Fruit fly (Drosophila melanogaster) whole organism, embryonic: ENCODE data around the gene dsd.

Experiments
- Aef1 ChIP-seq: fragments of 200-800 bp; sonication (Bioruptor generic); IDR thresholded peaks from 3 replicates; pipeline ENCODE4 v1.3.6; 2022; ENCODE audit warnings: missing biosample characterization, missing genetic modification characterization
- Atf6 ChIP-seq: fragments of 200-800 bp; sonication (Bioruptor generic); IDR thresholded peaks from 2 replicates; pipeline ENCODE4 v1.3.6; 2022; ENCODE audit warnings: missing biosample characterization, missing genetic modification characterization
- Awh ChIP-seq: fragments of 200-800 bp; sonication (Bioruptor generic); IDR thresholded peaks from 2 replicates; pipeline ENCODE4, ENCODE4 v1.3.6; 2022; ENCODE audit warnings: missing biosample characterization, missing genetic modification characterization
- Blimp-1 ChIP-seq: fragments of 200-800 bp; sonication (Bioruptor generic); optimal IDR thresholded peaks from 3 replicates; lab custom pipeline; 2018; ENCODE audit warnings: missing biosample characterization, missing genetic modification characterization, mild to moderate bottlenecking, moderate library complexity, missing genetic modification reagents
- CG10462 ChIP-seq: fragments of 200-800 bp; sonication (Bioruptor generic); optimal IDR thresholded peaks from 2 replicates; lab custom pipeline; 2016; ENCODE audit warnings: missing biosample characterization, missing genetic modification characterization
- CG10565 ChIP-seq: fragments of 200-800 bp; sonication (Bioruptor generic); optimal IDR thresholded peaks from 3 replicates; lab custom pipeline; 2016; ENCODE audit warnings: missing biosample characterization, mild to moderate bottlenecking, missing genetic modification characterization
- CG11093 ChIP-seq: fragments of 200-800 bp; sonication (Bioruptor generic); IDR thresholded peaks from 3 replicates; pipeline ENCODE4 v1.3.6; 2022; ENCODE audit warnings: missing biosample characterization, missing genetic modification characterization
- CG12104 ChIP-seq: fragments of 200-800 bp; sonication (Bioruptor generic); optimal IDR thresholded peaks from 3 replicates; lab custom pipeline; 2016; ENCODE audit warnings: missing biosample characterization, missing genetic modification characterization
- CG13296 ChIP-seq: fragments of 200-800 bp; sonication (Bioruptor generic); optimal IDR thresholded peaks from 3 replicates; lab custom pipeline; 2018; ENCODE audit warnings: missing biosample characterization, mild to moderate bottlenecking, missing genetic modification characterization
- CG16779 ChIP-seq: fragments of 200-800 bp; sonication (Bioruptor generic); IDR thresholded peaks from 2 replicates; pipeline ENCODE4 v1.3.6; 2022; ENCODE audit warnings: missing biosample characterization, missing genetic modification characterization
- CG1792 ChIP-seq: fragments of 200-800 bp; sonication (Bioruptor generic); optimal IDR thresholded peaks from 2 replicates; lab custom pipeline; 2016; ENCODE audit warnings: missing biosample characterization, missing genetic modification characterization
- CG2116 ChIP-seq: fragments of 200-800 bp; sonication (Bioruptor generic); optimal IDR thresholded peaks from 3 replicates; lab custom pipeline; 2018; ENCODE audit warnings: missing biosample characterization, mild to moderate bottlenecking, missing genetic modification characterization
- CG2202 ChIP-seq: fragments of 200-800 bp; sonication (Bioruptor generic); optimal IDR thresholded peaks from 2 replicates; lab custom pipeline; 2018; ENCODE audit warnings: missing biosample characterization, mild to moderate bottlenecking, missing genetic modification characterization
- CG2889 ChIP-seq: fragments of 200-800 bp; sonication (Bioruptor generic); IDR thresholded peaks from 3 replicates; pipeline ENCODE4 v1.3.6; 2022; ENCODE audit warnings: missing biosample characterization, missing genetic modification characterization
- CG31224 ChIP-seq: fragments of 200-800 bp; sonication (Bioruptor generic); IDR thresholded peaks from 2 replicates; pipeline ENCODE4 v1.3.6; 2022; ENCODE audit warnings: missing biosample characterization, missing genetic modification characterization
- CG31365 ChIP-seq: fragments of 200-800 bp; sonication (Bioruptor generic); optimal IDR thresholded peaks from 2 replicates; lab custom pipeline; 2018; ENCODE audit warnings: missing biosample characterization, mild to moderate bottlenecking, missing genetic modification characterization
- CG32532 ChIP-seq: fragments of 200-800 bp; sonication (Bioruptor generic); IDR thresholded peaks from 2 replicates; pipeline ENCODE4 v1.3.6; 2022; ENCODE audit warnings: missing biosample characterization, missing genetic modification characterization
- CG3281 ChIP-seq: fragments of 200-800 bp; sonication (Bioruptor generic); optimal IDR thresholded peaks from 3 replicates; lab custom pipeline; 2017; ENCODE audit warnings: missing biosample characterization, mild to moderate bottlenecking, missing genetic modification characterization
- CG34376 ChIP-seq: fragments of 200-800 bp; sonication (Bioruptor generic); optimal IDR thresholded peaks from 2 replicates; lab custom pipeline; 2018; ENCODE audit warnings: missing biosample characterization, mild to moderate bottlenecking, missing genetic modification characterization
- CG4328 ChIP-seq: fragments of 200-800 bp; sonication (Bioruptor generic); optimal IDR thresholded peaks from 3 replicates; lab custom pipeline; 2017; ENCODE audit warnings: missing biosample characterization, missing genetic modification reagents, missing genetic modification characterization
- CG4854 ChIP-seq: fragments of 200-800 bp; sonication (Bioruptor generic); optimal IDR thresholded peaks from 2 replicates; lab custom pipeline; 2016; ENCODE audit warnings: missing biosample characterization, missing genetic modification characterization, inconsistent platforms
- CG6765 ChIP-seq: fragments of 200-800 bp; sonication (Bioruptor generic); optimal IDR thresholded peaks from 3 replicates; lab custom pipeline; 2017; ENCODE audit warnings: missing biosample characterization, mild to moderate bottlenecking, missing genetic modification characterization
- CG8359 ChIP-seq: fragments of 200-800 bp; sonication (Bioruptor generic); optimal IDR thresholded peaks from 2 replicates; lab custom pipeline; 2017; ENCODE audit warnings: missing biosample characterization, mild to moderate bottlenecking, missing genetic modification characterization, borderline replicate concordance
- CG8388 ChIP-seq: fragments of 200-800 bp; sonication (Bioruptor generic); optimal IDR thresholded peaks from 2 replicates; lab custom pipeline; 2019; ENCODE audit warnings: missing biosample characterization, mild to moderate bottlenecking, missing genetic modification characterization, moderate library complexity
- CG9817 ChIP-seq: fragments of 200-800 bp; sonication (Bioruptor generic); optimal IDR thresholded peaks from 2 replicates; lab custom pipeline; 2018; ENCODE audit warnings: missing biosample characterization, mild to moderate bottlenecking, missing genetic modification characterization, moderate library complexity
- Drgx ChIP-seq: fragments of 200-800 bp; sonication (Bioruptor generic); IDR thresholded peaks from 2 replicates; pipeline ENCODE4 v1.3.6; 2022; ENCODE audit warnings: missing biosample characterization, missing genetic modification characterization
- Ets65A ChIP-seq: fragments of 200-800 bp; sonication (Bioruptor generic); peaks from one replicate; lab custom pipeline; 2016; ENCODE audit warnings: missing biosample characterization, missing genetic modification characterization
- Hmx ChIP-seq: fragments of 200-800 bp; sonication (Bioruptor generic); optimal IDR thresholded peaks from 2 replicates; lab custom pipeline; 2016; ENCODE audit warnings: missing biosample characterization, missing genetic modification characterization
- Hr78 ChIP-seq, 2 experiments: fragments of 200-800 bp in 1 of 2; fragments of >200 bp in 1 of 2; sonication (Bioruptor generic) in 1 of 2; optimal IDR thresholded peaks; 2 replicates each; lab custom pipeline; 2017 to 2019; ENCODE audit warnings: missing biosample characterization in 2 of 2, missing genetic modification characterization in 2 of 2, mild to moderate bottlenecking in 1 of 2, moderate library complexity in 1 of 2
- Med ChIP-seq: fragments of 200-800 bp; sonication (Bioruptor generic); peaks from one replicate; lab custom pipeline; 2016; ENCODE audit warnings: missing biosample characterization, missing genetic modification characterization, mild to moderate bottlenecking, inconsistent platforms, moderate library complexity
- Oli ChIP-seq: fragments of 200-800 bp; sonication (Bioruptor generic); optimal IDR thresholded peaks from 2 replicates; lab custom pipeline; 2018; ENCODE audit warnings: missing biosample characterization, mild to moderate bottlenecking, missing genetic modification characterization, moderate library complexity
- Tbp ChIP-seq: fragments of >200 bp; optimal IDR thresholded peaks from 2 replicates; lab custom pipeline; 2018; ENCODE audit warnings: missing biosample characterization, missing genetic modification characterization
- abd-A ChIP-seq: fragments of 200-800 bp; sonication (Bioruptor generic); optimal IDR thresholded peaks from 3 replicates; lab custom pipeline; 2019; ENCODE audit warnings: missing biosample characterization, mild to moderate bottlenecking, missing genetic modification characterization, moderate library complexity
- cg ChIP-seq: fragments of 200-800 bp; sonication (Bioruptor generic); optimal IDR thresholded peaks from 3 replicates; lab custom pipeline; 2019; ENCODE audit warnings: missing biosample characterization, mild to moderate bottlenecking, missing genetic modification characterization, moderate library complexity
- corto ChIP-seq: fragments of 200-800 bp; sonication (Bioruptor generic); optimal IDR thresholded peaks from 2 replicates; lab custom pipeline; 2016; ENCODE audit warnings: missing biosample characterization, mild to moderate bottlenecking, missing genetic modification characterization, moderate library complexity
- gcm ChIP-seq: fragments of 200-800 bp; sonication (Bioruptor generic); optimal IDR thresholded peaks from 2 replicates; lab custom pipeline; 2019; ENCODE audit warnings: missing biosample characterization, mild to moderate bottlenecking, missing genetic modification characterization, moderate library complexity
- hth ChIP-seq: fragments of >200 bp; optimal IDR thresholded peaks from 2 replicates; lab custom pipeline; 2017; ENCODE audit warnings: inconsistent platforms
- inv ChIP-seq: fragments of 200-800 bp; sonication (Bioruptor generic); IDR thresholded peaks from 2 replicates; pipeline ENCODE4 v1.3.6; 2022; ENCODE audit warnings: missing biosample characterization, missing genetic modification characterization; ENCODE audit not compliant: partially characterized antibody
- kay ChIP-seq: fragments of 200-800 bp; sonication (Bioruptor generic); optimal IDR thresholded peaks from 2 replicates; lab custom pipeline; 2016; ENCODE audit warnings: missing biosample characterization, missing genetic modification characterization
- lmd ChIP-seq: fragments of 200-800 bp; sonication (Bioruptor generic); IDR thresholded peaks from 2 replicates; pipeline ENCODE4 v1.3.6; 2022; ENCODE audit warnings: missing biosample characterization, missing genetic modification characterization
- nerfin-2 ChIP-seq: fragments of 200-800 bp; sonication (Bioruptor generic); IDR thresholded peaks from 2 replicates; pipeline ENCODE4 v1.3.6; 2022; ENCODE audit warnings: missing biosample characterization, missing genetic modification characterization; ENCODE audit not compliant: partially characterized antibody
- oc ChIP-seq: fragments of 200-800 bp; sonication (Bioruptor generic); optimal IDR thresholded peaks from 2 replicates; lab custom pipeline; 2018; ENCODE audit warnings: missing biosample characterization, mild to moderate bottlenecking, missing genetic modification characterization, moderate library complexity
- org-1 ChIP-seq: fragments of 200-800 bp; sonication (Bioruptor generic); optimal IDR thresholded peaks from 2 replicates; lab custom pipeline; 2017; ENCODE audit warnings: missing biosample characterization, missing genetic modification characterization
- psq ChIP-seq: fragments of 200-800 bp; sonication (Bioruptor generic); optimal IDR thresholded peaks from 2 replicates; lab custom pipeline; 2017; ENCODE audit warnings: missing biosample characterization, missing genetic modification characterization
- pum ChIP-seq: fragments of 200-800 bp; sonication (Bioruptor generic); optimal IDR thresholded peaks from 2 replicates; lab custom pipeline; 2016; ENCODE audit warnings: missing biosample characterization, missing genetic modification characterization
- sima ChIP-seq: fragments of 200-800 bp; sonication (Bioruptor generic); optimal IDR thresholded peaks from 2 replicates; lab custom pipeline; 2016; ENCODE audit warnings: missing biosample characterization, missing genetic modification characterization
- sqz ChIP-seq: fragments of 200-800 bp; sonication (Bioruptor generic); optimal IDR thresholded peaks from 3 replicates; lab custom pipeline; 2018; ENCODE audit warnings: missing biosample characterization, mild to moderate bottlenecking, missing genetic modification characterization
- tap ChIP-seq: fragments of 200-800 bp; optimal IDR thresholded peaks from 3 replicates; lab custom pipeline; 2019; ENCODE audit warnings: missing biosample characterization, mild to moderate bottlenecking, missing genetic modification characterization, moderate library complexity
- toy ChIP-seq: fragments of 200-800 bp; sonication (Bioruptor generic); IDR thresholded peaks from 2 replicates; pipeline ENCODE4 v1.3.6; 2022; ENCODE audit warnings: missing biosample characterization, missing genetic modification characterization

Gene dsd

dm6 chr3R:27555853-27556252 lies 51.3 kb downstream of the dsd start (continued):
- TF ChIP-seq abd-A (tag; lab: Kevin White, UChicago) (peak; percentile 18), oc (tag; lab: Kevin White, UChicago) (no peak), Tbp (no peak), Hr78 (GFP tag; optimal IDR thresholded peaks at IDR 0.05; lab: Kevin White, UChicago) (peak in 1 of 2 experiments; percentile 66), sqz (GFP tag; lab: Kevin White, UChicago) (peak; percentile 6), org-1 (no peak)

dm6 chr3R:27554964-27555363 lies 52.2 kb downstream of the dsd start:
- TF ChIP-seq Ets65A (GFP tag; lab: Kevin White, UChicago): peak; percentile 95
- TF ChIP-seq Oli (tag; lab: Kevin White, UChicago): peak; percentile 88
- peak; percentile 64 for TF ChIP-seq CG1792 (GFP tag; lab: Kevin White, UChicago)
- TF ChIP-seq CG10462 (GFP tag; lab: Kevin White, UChicago): peak; percentile 76
- peak; percentile 92 for TF ChIP-seq Drgx (GFP tag; lab: Robert Waterston, UW)
- TF ChIP-seq toy (GFP tag; lab: Robert Waterston, UW): 0 out of 2 replicates have a peak, but pooled peaks have one; percentile 56
- peak; percentile 23 for TF ChIP-seq sima (GFP tag; lab: Kevin White, UChicago)
- peak; percentile 81 for TF ChIP-seq gcm (GFP tag; lab: Kevin White, UChicago)
- peak; percentile 96 for TF ChIP-seq Med
- TF ChIP-seq corto: no peak
- TF ChIP-seq CG8359 (GFP tag; lab: Kevin White, UChicago): peak; percentile 75
- peak; percentile 25 for TF ChIP-seq CG4854 (GFP tag; lab: Kevin White, UChicago)
- TF ChIP-seq CG9817 (tag; lab: Kevin White, UChicago): peak; percentile 72
- TF ChIP-seq inv: no peak
- no peak for TF ChIP-seq Hmx (GFP tag; lab: Kevin White, UChicago)
- peak; percentile 61 for TF ChIP-seq CG12104 (GFP tag; lab: Kevin White, UChicago)
- peak; percentile 90 for TF ChIP-seq Awh (GFP tag; lab: Robert Waterston, UW)
- no peak for TF ChIP-seq cg (GFP tag; lab: Kevin White, UChicago)
- peak; percentile 62 for TF ChIP-seq CG2202
- TF ChIP-seq CG31365 (tag; lab: Kevin White, UChicago): no peak
- peak; percentile 87 for TF ChIP-seq Blimp-1 (GFP tag; lab: Kevin White, UChicago)
- peak; percentile 31 for TF ChIP-seq CG4328 (GFP tag; lab: Kevin White, UChicago)
- TF ChIP-seq CG31224 (GFP tag; lab: Robert Waterston, UW): peak; percentile 66
- TF ChIP-seq hth (lab: Kevin White, UChicago): no peak
- peak; percentile 74 for TF ChIP-seq CG13296 (GFP tag; lab: Kevin White, UChicago)
- TF ChIP-seq CG8388 (GFP tag; lab: Kevin White, UChicago): peak; percentile 82
- TF ChIP-seq tap (tag; lab: Kevin White, UChicago): peak; percentile 86
- peak; percentile 77 for TF ChIP-seq pum (GFP tag; lab: Kevin White, UChicago)
- TF ChIP-seq nerfin-2: no peak
- 0 out of 3 replicates have a peak, but pooled peaks have one; percentile 47 for TF ChIP-seq CG2889
- peak; percentile 84 for TF ChIP-seq lmd (GFP tag; lab: Robert Waterston, UW)
- peak; percentile 73 for TF ChIP-seq CG32532 (GFP tag; lab: Robert Waterston, UW)
- TF ChIP-seq CG10565 (GFP tag; lab: Kevin White, UChicago): no peak
- TF ChIP-seq CG16779: peak; percentile 16; the same call in 1 of the 2 replicates
- TF ChIP-seq CG11093: peak; percentile 57; the same call in 2 of the 3 replicates
- TF ChIP-seq Aef1 (GFP tag; lab: Robert Waterston, UW): peak; percentile 64
- TF ChIP-seq CG2116 (GFP tag; lab: Kevin White, UChicago): peak; percentile 19
- no peak for TF ChIP-seq CG34376 (GFP tag; lab: Kevin White, UChicago)
- peak; percentile 67 for TF ChIP-seq CG3281 (GFP tag; lab: Kevin White, UChicago)
- TF ChIP-seq CG6765 (GFP tag; lab: Kevin White, UChicago): peak; percentile 59
- TF ChIP-seq psq: peak; percentile 58
- TF ChIP-seq kay (GFP tag; lab: Kevin White, UChicago): peak; percentile 35
- peak; percentile 77 for TF ChIP-seq Atf6
